Fruit fly (Drosophila melanogaster) whole organism, embryonic: ENCODE data around the gene Acsx3.

ENCODE experiments used
- Awh ChIP-seq: fragments of 200-800 bp; sonication (Bioruptor generic); IDR thresholded peaks from 2 replicates; pipeline ENCODE4, ENCODE4 v1.3.6; 2022; ENCODE audit warnings: missing biosample characterization, missing genetic modification characterization
- B-H1 ChIP-seq: fragments of 200-800 bp; sonication (Bioruptor generic); IDR thresholded peaks from 3 replicates; pipeline ENCODE4 v1.3.6; 2022; ENCODE audit warnings: missing biosample characterization, missing genetic modification characterization
- BEAF-32 ChIP-seq: fragments of 200-800 bp; sonication (Bioruptor generic); optimal IDR thresholded peaks from 3 replicates; lab custom pipeline; 2017; ENCODE audit warnings: missing biosample characterization, missing genetic modification characterization, mild to moderate bottlenecking, moderate library complexity, missing genetic modification reagents
- CG11696 ChIP-seq: fragments of 200-800 bp; sonication (Bioruptor generic); IDR thresholded peaks from 2 replicates; pipeline ENCODE4 v1.3.6; 2022; ENCODE audit warnings: missing biosample characterization, missing genetic modification characterization
- CG12236 ChIP-seq: fragments of 200-800 bp; sonication (Bioruptor generic); optimal IDR thresholded peaks from 2 replicates; lab custom pipeline; 2016; ENCODE audit warnings: missing biosample characterization, missing genetic modification characterization
- CG14860 ChIP-seq: fragments of 200-800 bp; sonication (Bioruptor generic); IDR thresholded peaks from 3 replicates; pipeline ENCODE4 v1.3.6; 2022; ENCODE audit warnings: missing biosample characterization, missing genetic modification characterization; ENCODE audit not compliant: partially characterized antibody
- CG17568 ChIP-seq: fragments of 200-800 bp; sonication (Bioruptor generic); optimal IDR thresholded peaks from 2 replicates; lab custom pipeline; 2018; ENCODE audit warnings: missing biosample characterization, mild to moderate bottlenecking, missing genetic modification characterization, moderate library complexity
- CG17802 ChIP-seq: fragments of 200-800 bp; sonication (Bioruptor generic); optimal IDR thresholded peaks from 2 replicates; lab custom pipeline; 2018; ENCODE audit warnings: missing biosample characterization, mild to moderate bottlenecking, missing genetic modification characterization, moderate library complexity
- CG18476 ChIP-seq: fragments of 200-800 bp; sonication (Bioruptor generic); optimal IDR thresholded peaks from 2 replicates; lab custom pipeline; 2016; ENCODE audit warnings: missing biosample characterization, mild to moderate bottlenecking, missing genetic modification characterization
- CG18599 ChIP-seq: fragments of 200-800 bp; sonication (Bioruptor generic); optimal IDR thresholded peaks from 3 replicates; lab custom pipeline; 2017; ENCODE audit warnings: missing biosample characterization, missing genetic modification characterization, mild to moderate bottlenecking, moderate library complexity, missing genetic modification reagents
- CG31388 ChIP-seq: fragments of 200-800 bp; sonication (Bioruptor generic); optimal IDR thresholded peaks from 2 replicates; lab custom pipeline; 2016; ENCODE audit warnings: missing biosample characterization, missing genetic modification characterization
- CG34422 ChIP-seq: fragments of 200-800 bp; sonication (Bioruptor generic); IDR thresholded peaks from 3 replicates; pipeline ENCODE4 v1.3.6; 2022; ENCODE audit warnings: missing biosample characterization, missing genetic modification characterization
- CG42726 ChIP-seq: fragments of 200-800 bp; sonication (Bioruptor generic); IDR thresholded peaks from 2 replicates; pipeline ENCODE4 v1.3.6; 2022; ENCODE audit warnings: missing biosample characterization, missing genetic modification characterization; ENCODE audit not compliant: partially characterized antibody
- CG7357 ChIP-seq: fragments of 200-800 bp; sonication (Bioruptor generic); IDR thresholded peaks from 3 replicates; pipeline ENCODE4 v1.3.6; 2022; ENCODE audit warnings: missing biosample characterization, missing genetic modification characterization
- CG7372 ChIP-seq: fragments of 200-800 bp; sonication (Bioruptor generic); IDR thresholded peaks from 2 replicates; pipeline ENCODE4 v1.3.6; 2022; ENCODE audit warnings: missing biosample characterization, missing genetic modification characterization
- CG7556 ChIP-seq: fragments of 200-800 bp; sonication (Bioruptor generic); optimal IDR thresholded peaks from 2 replicates; lab custom pipeline; 2017; ENCODE audit warnings: missing biosample characterization, mild to moderate bottlenecking, missing genetic modification characterization
- CG8359 ChIP-seq: fragments of 200-800 bp; sonication (Bioruptor generic); optimal IDR thresholded peaks from 2 replicates; lab custom pipeline; 2017; ENCODE audit warnings: missing biosample characterization, mild to moderate bottlenecking, missing genetic modification characterization, borderline replicate concordance
- CG8388 ChIP-seq: fragments of 200-800 bp; sonication (Bioruptor generic); optimal IDR thresholded peaks from 2 replicates; lab custom pipeline; 2019; ENCODE audit warnings: missing biosample characterization, mild to moderate bottlenecking, missing genetic modification characterization, moderate library complexity
- D19A ChIP-seq: fragments of 200-800 bp; optimal IDR thresholded peaks from 3 replicates; lab custom pipeline; 2019; ENCODE audit warnings: missing biosample characterization, mild to moderate bottlenecking, missing genetic modification characterization, moderate library complexity
- Dad ChIP-seq: fragments of 200-800 bp; sonication (Bioruptor generic); optimal IDR thresholded peaks from 3 replicates; lab custom pipeline; 2016; ENCODE audit warnings: missing biosample characterization, missing genetic modification characterization
- Ets65A ChIP-seq: fragments of 200-800 bp; sonication (Bioruptor generic); peaks from one replicate; lab custom pipeline; 2016; ENCODE audit warnings: missing biosample characterization, missing genetic modification characterization
- Hey ChIP-seq: fragments of 200-800 bp; sonication (Bioruptor generic); optimal IDR thresholded peaks from 3 replicates; lab custom pipeline; 2018; ENCODE audit warnings: missing biosample characterization, mild to moderate bottlenecking, missing genetic modification characterization
- NFAT ChIP-seq: fragments of 200-800 bp; sonication (Bioruptor generic); IDR thresholded peaks from 2 replicates; pipeline ENCODE4 v1.3.6; 2022; ENCODE audit warnings: missing biosample characterization, missing genetic modification characterization
- NfI ChIP-seq: fragments of 200-800 bp; sonication (Bioruptor generic); optimal IDR thresholded peaks from 3 replicates; lab custom pipeline; 2018; ENCODE audit warnings: missing biosample characterization, mild to moderate bottlenecking, missing genetic modification characterization, moderate library complexity
- Sin3A ChIP-seq: fragments of >200 bp; optimal IDR thresholded peaks from 2 replicates; lab custom pipeline; 2018
- Sox102F ChIP-seq: fragments of 200-800 bp; sonication (Bioruptor generic); optimal IDR thresholded peaks from 2 replicates; lab custom pipeline; 2018; ENCODE audit warnings: missing biosample characterization, mild to moderate bottlenecking, missing genetic modification characterization, moderate library complexity
- Sry-δ ChIP-seq: fragments of 200-800 bp; sonication (Bioruptor generic); optimal IDR thresholded peaks from 2 replicates; lab custom pipeline; 2016; ENCODE audit warnings: missing biosample characterization, missing genetic modification characterization
- Taf1 ChIP-seq: fragments of 200-800 bp; sonication (Bioruptor generic); IDR thresholded peaks from 2 replicates; pipeline ENCODE4 v1.3.6; 2022; ENCODE audit warnings: missing biosample characterization, missing genetic modification characterization
- YL-1 ChIP-seq: fragments of 200-800 bp; sonication (Bioruptor generic); optimal IDR thresholded peaks from 3 replicates; lab custom pipeline; 2017; ENCODE audit warnings: missing biosample characterization, mild to moderate bottlenecking, missing genetic modification characterization
- abd-A ChIP-seq: fragments of 200-800 bp; sonication (Bioruptor generic); optimal IDR thresholded peaks from 3 replicates; lab custom pipeline; 2019; ENCODE audit warnings: missing biosample characterization, mild to moderate bottlenecking, missing genetic modification characterization, moderate library complexity
- cad ChIP-seq: fragments of >200 bp; optimal IDR thresholded peaks from 2 replicates; lab custom pipeline; 2017; ENCODE audit warnings: missing biosample characterization, missing genetic modification characterization
- cwo ChIP-seq: fragments of 200-800 bp; sonication (Bioruptor generic); optimal IDR thresholded peaks from 3 replicates; lab custom pipeline; 2017; ENCODE audit warnings: missing biosample characterization, missing genetic modification characterization, mild to moderate bottlenecking, moderate library complexity, missing genetic modification reagents
- exex ChIP-seq: fragments of 200-800 bp; sonication (Bioruptor generic); optimal IDR thresholded peaks from 4 replicates; lab custom pipeline; 2018; ENCODE audit warnings: missing biosample characterization, mild to moderate bottlenecking, missing genetic modification characterization, moderate library complexity
- lbe ChIP-seq: fragments of 200-800 bp; sonication (Bioruptor generic); optimal IDR thresholded peaks from 2 replicates; lab custom pipeline; 2016; ENCODE audit warnings: missing biosample characterization, mild to moderate bottlenecking, missing genetic modification characterization
- nerfin-2 ChIP-seq: fragments of 200-800 bp; sonication (Bioruptor generic); IDR thresholded peaks from 2 replicates; pipeline ENCODE4 v1.3.6; 2022; ENCODE audit warnings: missing biosample characterization, missing genetic modification characterization; ENCODE audit not compliant: partially characterized antibody
- pfk ChIP-seq: fragments of 200-800 bp; sonication (Bioruptor generic); optimal IDR thresholded peaks from 2 replicates; lab custom pipeline; 2018; ENCODE audit warnings: missing biosample characterization, mild to moderate bottlenecking, missing genetic modification characterization, moderate library complexity
- stwl ChIP-seq: fragments of 200-800 bp; sonication (Bioruptor generic); optimal IDR thresholded peaks from 3 replicates; lab custom pipeline; 2018; ENCODE audit warnings: missing biosample characterization, mild to moderate bottlenecking, missing genetic modification characterization, moderate library complexity
- tgo ChIP-seq: fragments of 200-800 bp; sonication (Bioruptor generic); IDR thresholded peaks from 3 replicates; pipeline ENCODE4 v1.3.6; 2022; ENCODE audit warnings: missing biosample characterization, missing genetic modification characterization
- usp ChIP-seq: fragments of >200 bp; optimal IDR thresholded peaks from 2 replicates; lab custom pipeline; 2017; ENCODE audit warnings: missing biosample characterization, missing genetic modification characterization
- wdn ChIP-seq: fragments of 200-800 bp; sonication (Bioruptor generic); IDR thresholded peaks from 2 replicates; pipeline ENCODE4 v1.3.6; 2022; ENCODE audit warnings: missing biosample characterization, missing genetic modification characterization

The Acsx3 gene

DNA sequence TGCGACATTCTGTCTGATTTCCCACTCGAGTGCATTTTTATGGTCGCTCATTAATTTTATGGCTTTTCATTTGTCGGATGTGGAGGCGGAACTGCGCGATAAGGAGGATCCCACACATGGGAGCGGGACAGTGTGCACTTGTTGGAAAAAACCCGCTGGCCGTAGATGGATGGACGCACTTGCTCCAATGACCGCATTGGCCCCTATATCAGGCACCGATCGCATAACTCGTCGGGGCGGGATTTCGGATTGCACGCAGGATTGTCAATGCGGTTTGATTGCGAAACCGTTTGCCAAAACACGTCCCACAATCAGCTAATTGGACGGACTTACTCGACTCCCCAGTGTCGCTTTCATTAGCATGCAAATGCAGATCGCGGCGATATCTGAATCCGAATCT lies 30.5 kb downstream of the Acsx3 start:
- TF ChIP-seq CG7372 (no peak), CG42726 (GFP tag; lab: Robert Waterston, UW) (no peak), nerfin-2 (no peak), CG18599 (GFP tag; lab: Kevin White, UChicago) (no peak), CG8388 (GFP tag; lab: Kevin White, UChicago) (no peak), CG31388 (GFP tag; lab: Kevin White, UChicago) (no peak)

DNA sequence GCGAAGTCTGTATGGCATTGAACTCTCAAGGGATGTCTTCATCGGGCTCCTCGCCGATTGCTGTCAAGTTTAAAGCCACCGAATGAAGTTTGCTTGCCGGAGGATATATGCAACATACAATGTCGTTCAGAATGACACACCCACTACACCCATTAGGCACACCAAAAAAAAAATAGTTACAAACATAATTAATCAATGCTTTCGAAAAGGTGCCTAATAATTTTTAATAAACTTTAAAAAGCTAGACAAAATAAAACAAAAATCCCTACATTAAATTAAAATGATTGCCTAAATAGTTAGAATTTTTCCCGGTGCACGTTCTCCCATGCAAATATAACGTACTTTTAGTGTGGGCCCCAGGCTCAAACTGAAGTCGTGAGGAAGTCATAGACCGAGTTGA lies 31.4 kb downstream of the Acsx3 start:
- no peak for TF ChIP-seq CG11696 (GFP tag; lab: Robert Waterston, UW)
- TF ChIP-seq Ets65A (GFP tag; lab: Kevin White, UChicago): peak; percentile 78

DNA sequence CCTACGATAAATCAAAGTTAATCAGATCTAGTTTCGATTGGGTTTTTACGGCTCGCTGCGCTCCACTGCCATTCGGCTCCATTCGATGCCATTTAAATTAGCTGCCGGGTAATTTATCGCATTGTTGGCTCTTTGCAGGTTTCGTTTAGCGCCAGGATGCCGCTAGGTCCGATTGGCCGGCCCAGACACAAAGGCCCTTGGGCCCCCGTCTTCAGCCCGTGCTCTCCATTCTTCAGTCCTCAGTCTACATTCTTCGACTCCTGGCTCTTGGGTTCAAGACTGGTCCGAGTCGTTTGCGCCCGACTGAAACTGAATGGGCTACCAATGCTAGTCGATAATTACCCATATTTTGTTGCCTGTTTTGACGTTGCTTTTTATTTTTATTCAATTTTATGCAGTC lies 32.2 kb downstream of the Acsx3 start:
- no peak for TF ChIP-seq CG17802
- no peak for TF ChIP-seq cad (GFP tag; lab: Kevin White, UChicago)
- TF ChIP-seq pfk (GFP tag; lab: Kevin White, UChicago): no peak
- no peak for TF ChIP-seq NFAT
- no peak for TF ChIP-seq Awh (GFP tag; lab: Robert Waterston, UW)
- TF ChIP-seq CG7556: no peak
- TF ChIP-seq exex (tag; lab: Kevin White, UChicago): no peak
- TF ChIP-seq Dad: no peak
- TF ChIP-seq Taf1 (GFP tag; lab: Robert Waterston, UW): no peak
- TF ChIP-seq tgo (GFP tag; lab: Robert Waterston, UW): no peak
- TF ChIP-seq CG7357 (GFP tag; lab: Robert Waterston, UW): no peak
- no peak for TF ChIP-seq lbe (GFP tag; lab: Kevin White, UChicago)
- no peak for TF ChIP-seq Sry-δ (GFP tag; lab: Kevin White, UChicago)
- no peak for TF ChIP-seq D19A
- TF ChIP-seq CG14860 (GFP tag; lab: Robert Waterston, UW): no peak
- no peak for TF ChIP-seq NfI (GFP tag; lab: Kevin White, UChicago)
- no peak for TF ChIP-seq CG12236 (GFP tag; lab: Kevin White, UChicago)
- TF ChIP-seq Sox102F (GFP tag; lab: Kevin White, UChicago): no peak
- TF ChIP-seq wdn: no peak
- no peak for TF ChIP-seq cwo (GFP tag; lab: Kevin White, UChicago)

DNA sequence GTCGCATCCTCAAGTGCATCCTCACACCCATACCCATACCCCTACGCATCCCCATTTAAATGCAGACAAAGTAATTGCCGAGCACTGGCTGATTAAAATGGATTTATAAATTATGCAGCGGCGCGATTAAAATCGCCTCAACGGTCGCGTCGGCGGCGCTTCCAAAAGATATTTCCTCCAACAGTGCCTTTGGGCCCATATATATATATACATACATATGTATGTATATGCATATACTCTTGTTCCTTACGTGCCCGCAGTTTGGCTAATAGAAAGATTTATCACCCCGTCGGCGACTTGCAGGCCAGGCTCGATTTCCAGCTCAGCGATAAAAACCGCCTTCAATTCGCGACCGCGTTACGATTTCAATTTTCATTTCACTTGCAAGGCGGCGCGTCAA lies 35.7 kb downstream of the Acsx3 start:
- TF ChIP-seq usp (GFP tag; lab: Kevin White, UChicago) (no peak), CG18476 (GFP tag; lab: Kevin White, UChicago) (no peak), Sin3A (lab: Kevin White, UChicago) (no peak), Hey (tag; lab: Kevin White, UChicago) (no peak), BEAF-32 (GFP tag; lab: Kevin White, UChicago) (no peak), YL-1 (GFP tag; lab: Kevin White, UChicago) (no peak), CG8359 (peak; percentile 96), CG8388 (GFP tag; lab: Kevin White, UChicago) (peak; percentile 34), stwl (tag; lab: Kevin White, UChicago) (no peak), CG34422 (GFP tag; lab: Robert Waterston, UW) (no peak), abd-A (no peak), CG17802 (no peak), CG17568 (GFP tag; lab: Kevin White, UChicago) (no peak), B-H1 (GFP tag; lab: Robert Waterston, UW) (no peak)
